Worm (Caenorhabditis elegans) whole organism, L4/young adult: ENCODE measurements around the gene T19C3.6.

Experiments
- W03F9.2 ChIP-seq: fragments of 150-350 bp; optimal IDR thresholded peaks from 2 replicates; lab custom pipeline; 2014; ENCODE audit warnings: missing biosample characterization, missing genetic modification characterization
- dao-5 ChIP-seq: sonication (generic microtip); optimal IDR thresholded peaks from 2 replicates; lab custom pipeline; 2016; ENCODE audit warnings: missing genotype, missing genetic modification characterization, moderate library complexity, missing compliant biosample characterization
- him-1 ChIP-seq: sonication (generic microtip); optimal IDR thresholded peaks from 2 replicates; lab custom pipeline; 2016; ENCODE audit warnings: missing genotype, missing genetic modification reagents, missing genetic modification characterization, missing compliant biosample characterization

DNA sequence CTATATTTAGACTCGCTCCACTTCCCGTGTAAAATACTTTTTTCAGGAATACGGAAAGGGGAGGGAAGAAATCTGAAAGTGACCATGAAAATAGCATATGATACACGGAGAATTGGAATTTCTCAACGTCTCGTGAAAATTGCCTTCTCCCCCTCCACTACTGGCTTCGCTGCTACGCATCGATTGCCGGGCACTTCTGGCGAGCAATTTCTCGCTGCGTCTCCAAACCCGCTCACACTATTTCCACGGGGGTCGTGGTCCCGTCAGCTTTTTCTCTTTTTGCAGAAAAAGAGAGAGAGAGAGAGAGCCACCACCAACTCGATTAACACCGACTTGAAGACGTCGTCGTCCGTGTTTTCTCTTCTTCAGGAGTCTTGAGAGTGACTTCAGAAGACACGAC is 39.7 kb upstream of the T19C3.6 start:
- TF ChIP-seq W03F9.2 (tag; lab: Kevin White, UChicago) (no peak), him-1 (tag; lab: Kevin White, UChicago) (peak; percentile 2), dao-5 (no peak)
